Fruit fly (Drosophila melanogaster): ENCODE measurements around the gene Tig.

DNA sequence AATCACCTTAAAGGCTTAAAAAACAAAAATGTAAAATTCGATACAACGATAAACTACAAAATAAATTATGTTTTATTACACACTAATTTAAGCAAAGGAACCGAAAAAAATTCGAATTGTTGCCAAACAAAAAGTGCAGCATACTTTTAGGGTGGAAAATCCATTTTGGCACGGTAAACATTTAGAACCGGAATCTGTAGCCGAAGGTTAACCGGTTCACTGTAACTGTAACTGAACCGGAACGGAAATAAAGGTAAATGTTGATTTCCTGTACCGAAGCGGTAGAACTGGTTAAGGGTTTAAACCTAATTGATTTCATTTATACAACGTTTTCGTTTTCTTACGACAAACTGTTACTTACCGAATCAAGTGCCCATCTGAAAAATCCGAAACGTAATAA, 56.2 kb downstream of the Tig start:
- no peak for TF ChIP-seq Ets98B (GFP tag; IDR thresholded peaks at IDR 0.05)
- TF ChIP-seq Snoo (tag; optimal IDR thresholded peaks at IDR 0.05): no peak
- TF ChIP-seq CG9948 (tag; optimal IDR thresholded peaks at IDR 0.05): no peak
- no peak for TF ChIP-seq CG4496 (GFP tag; IDR thresholded peaks at IDR 0.05)
- no peak for TF ChIP-seq CG12605 (GFP tag; IDR thresholded peaks at IDR 0.05)
- TF ChIP-seq CG17806 (tag; optimal IDR thresholded peaks at IDR 0.05): no peak
- TF ChIP-seq CG8301 (tag; optimal IDR thresholded peaks at IDR 0.05): no peak
- TF ChIP-seq CG34367 (tag; optimal IDR thresholded peaks at IDR 0.05): no peak
- no peak for TF ChIP-seq gl (tag; optimal IDR thresholded peaks at IDR 0.05)

All from whole organism, pupa.